Worm (Caenorhabditis elegans) whole organism, L3 larva: Measurements from ENCODE around the gene F19C7.3.
A peak's percentile ranks its signal among the peaks of the same experiment; 100 is the strongest.

ENCODE experiments used
- R02D3.7 ChIP-seq: fragments of 150-350 bp; optimal IDR thresholded peaks from 2 replicates; lab custom pipeline; 2014; ENCODE audit warnings: missing biosample characterization, missing genetic modification characterization
- ama-1 ChIP-seq: fragments of 150-350 bp; optimal IDR thresholded peaks from 2 replicates; lab custom pipeline; 2018
- ceh-16 ChIP-seq: sonication (generic microtip); optimal IDR thresholded peaks from 2 replicates; lab custom pipeline; 2017; ENCODE audit warnings: missing biosample characterization, missing genetic modification characterization
- ceh-82 ChIP-seq: fragments of 150-350 bp; optimal IDR thresholded peaks from 2 replicates; lab custom pipeline; 2014; ENCODE audit warnings: missing biosample characterization, missing genetic modification characterization
- daf-12 ChIP-seq: fragments of 150-350 bp; optimal IDR thresholded peaks from 2 replicates; lab custom pipeline; 2014; ENCODE audit warnings: missing biosample characterization, missing genetic modification reagents, missing genetic modification characterization
- egl-27 ChIP-seq: sonication (generic microtip); optimal IDR thresholded peaks from 4 replicates; lab custom pipeline; 2017; ENCODE audit warnings: missing biosample characterization, missing genetic modification reagents, missing genetic modification characterization
- egl-5 ChIP-seq: fragments of 150-350 bp; optimal IDR thresholded peaks from 2 replicates; lab custom pipeline; 2017; ENCODE audit warnings: missing biosample characterization, missing genetic modification reagents, missing genetic modification characterization, inconsistent platforms
- elt-1 ChIP-seq: fragments of 150-350 bp; optimal IDR thresholded peaks from 2 replicates; lab custom pipeline; 2014; ENCODE audit warnings: missing biosample characterization, missing genetic modification characterization
- eor-1 ChIP-seq, 2 experiments: fragments of 150-350 bp; optimal IDR thresholded peaks; 2 replicates each; lab custom pipeline; 2014 to 2018; ENCODE audit warnings: missing biosample characterization in 2 of 2, missing genetic modification characterization in 2 of 2
- fkh-10 ChIP-seq: sonication (generic microtip); optimal IDR thresholded peaks from 2 replicates; lab custom pipeline; 2017; ENCODE audit warnings: missing biosample characterization, missing genetic modification reagents, missing genetic modification characterization
- fkh-2 ChIP-seq: fragments of 150-350 bp; optimal IDR thresholded peaks from 2 replicates; lab custom pipeline; 2014; ENCODE audit warnings: missing biosample characterization, missing genetic modification reagents, missing genetic modification characterization
- fos-1 ChIP-seq: fragments of 150-350 bp; optimal IDR thresholded peaks from 2 replicates; lab custom pipeline; 2014; ENCODE audit warnings: missing biosample characterization, missing genetic modification characterization
- hmg-11 ChIP-seq: sonication (generic microtip); optimal IDR thresholded peaks from 2 replicates; lab custom pipeline; 2016; ENCODE audit warnings: missing genetic modification characterization, missing compliant biosample characterization
- jun-1 ChIP-seq: fragments of 150-350 bp; optimal IDR thresholded peaks from 2 replicates; lab custom pipeline; 2014; ENCODE audit warnings: missing biosample characterization, missing genetic modification reagents, missing genetic modification characterization
- lsy-12 ChIP-seq: sonication (generic microtip); optimal IDR thresholded peaks from 2 replicates; lab custom pipeline; 2016; ENCODE audit warnings: mild to moderate bottlenecking, missing genetic modification characterization, missing compliant biosample characterization
- mml-1 ChIP-seq: fragments of 150-350 bp; sonication (generic microtip); optimal IDR thresholded peaks from 3 replicates; lab custom pipeline; 2014; ENCODE audit warnings: missing biosample characterization, missing genetic modification characterization
- nfya-1 ChIP-seq: sonication (generic microtip); optimal IDR thresholded peaks from 2 replicates; lab custom pipeline; 2017; ENCODE audit warnings: missing genetic modification characterization, mild to moderate bottlenecking, missing compliant biosample characterization, antibody characterized with exemption, moderate library complexity; ENCODE audit not compliant: insufficient read depth
- nhr-11 ChIP-seq: fragments of 150-350 bp; optimal IDR thresholded peaks from 2 replicates; lab custom pipeline; 2014; ENCODE audit warnings: missing biosample characterization, missing genetic modification characterization
- nhr-25 ChIP-seq: sonication (generic microtip); optimal IDR thresholded peaks from 2 replicates; lab custom pipeline; 2017; ENCODE audit warnings: missing biosample characterization, missing genetic modification characterization
- nhr-28 ChIP-seq: fragments of 150-350 bp; optimal IDR thresholded peaks from 2 replicates; lab custom pipeline; 2014; ENCODE audit warnings: missing biosample characterization, missing genetic modification characterization
- nhr-43 ChIP-seq: sonication (generic microtip); optimal IDR thresholded peaks from 2 replicates; lab custom pipeline; 2016; ENCODE audit warnings: mild to moderate bottlenecking, missing genetic modification characterization, missing compliant biosample characterization; ENCODE audit not compliant: poor library complexity, severe bottlenecking
- nhr-67 ChIP-seq: fragments of 150-350 bp; optimal IDR thresholded peaks from 2 replicates; lab custom pipeline; 2014; ENCODE audit warnings: missing biosample characterization, missing genetic modification characterization
- nhr-76 ChIP-seq: fragments of 150-350 bp; sonication (generic microtip); optimal IDR thresholded peaks from 5 replicates; lab custom pipeline; 2014; ENCODE audit warnings: missing biosample characterization, missing genetic modification characterization
- skn-1 ChIP-seq: fragments of 150-350 bp; optimal IDR thresholded peaks from 2 replicates; lab custom pipeline; 2014; ENCODE audit warnings: missing biosample characterization, missing genetic modification characterization
- snpc-4 ChIP-seq: fragments of 150-350 bp; optimal IDR thresholded peaks from 2 replicates; lab custom pipeline; 2014; ENCODE audit warnings: missing biosample characterization, missing genetic modification characterization
- unc-39 ChIP-seq: sonication (generic microtip); optimal IDR thresholded peaks from 4 replicates; lab custom pipeline; 2017; ENCODE audit warnings: missing biosample characterization, missing genetic modification characterization
- unc-62 ChIP-seq: fragments of 150-350 bp; sonication (generic microtip); optimal IDR thresholded peaks from 4 replicates; lab custom pipeline; 2014; ENCODE audit warnings: missing biosample characterization, missing genetic modification reagents, missing genetic modification characterization
- ztf-4 ChIP-seq: fragments of 150-350 bp; optimal IDR thresholded peaks from 2 replicates; lab custom pipeline; 2014; ENCODE audit warnings: missing biosample characterization, missing genetic modification characterization

F19C7.3 gene

ce11 chrIV:4640941-4641340 lies 44.0 kb downstream of the F19C7.3 start:
- TF ChIP-seq skn-1 (no peak), elt-1 (tag; lab: Kevin White, UChicago) (no peak), mml-1 (tag; lab: Kevin White, UChicago) (no peak), nhr-25 (peak; percentile 77), ceh-82 (tag; lab: Kevin White, UChicago) (no peak), snpc-4 (tag; lab: Kevin White, UChicago) (no peak), nhr-67 (tag; lab: Kevin White, UChicago) (no peak), ama-1 (lab: Kevin White, UChicago) (no peak), lsy-12 (no peak), fkh-2 (tag; lab: Kevin White, UChicago) (no peak), fos-1 (tag; lab: Kevin White, UChicago) (no peak), nhr-43 (tag; lab: Kevin White, UChicago) (peak; percentile 15)

DNA sequence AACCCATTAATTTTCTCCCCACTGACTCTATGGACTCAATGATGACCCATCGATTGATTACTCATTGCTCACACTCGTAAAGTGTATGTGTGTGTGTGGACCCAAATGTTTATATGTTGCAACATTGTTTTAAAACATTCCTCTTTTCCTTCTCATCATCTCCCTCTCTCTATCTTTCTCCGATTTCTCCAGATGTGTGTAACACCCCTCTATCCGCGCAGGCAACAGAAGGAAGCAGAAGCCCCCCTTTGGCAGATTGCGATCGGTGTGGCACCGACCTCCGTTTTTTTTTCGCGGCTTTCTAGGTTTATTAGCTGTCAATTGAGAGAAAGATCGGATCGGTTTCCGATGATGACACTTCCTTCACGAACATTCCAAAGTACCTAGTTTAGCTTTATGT lies 46.7 kb downstream of the F19C7.3 start:
- no peak for TF ChIP-seq unc-62
- TF ChIP-seq eor-1 (tag; optimal IDR thresholded peaks at IDR 0.05; lab: Kevin White, UChicago): no peak
- TF ChIP-seq nhr-25: peak; percentile 30
- no peak for TF ChIP-seq nfya-1 (tag; lab: Kevin White, UChicago)
- TF ChIP-seq skn-1: no peak

DNA sequence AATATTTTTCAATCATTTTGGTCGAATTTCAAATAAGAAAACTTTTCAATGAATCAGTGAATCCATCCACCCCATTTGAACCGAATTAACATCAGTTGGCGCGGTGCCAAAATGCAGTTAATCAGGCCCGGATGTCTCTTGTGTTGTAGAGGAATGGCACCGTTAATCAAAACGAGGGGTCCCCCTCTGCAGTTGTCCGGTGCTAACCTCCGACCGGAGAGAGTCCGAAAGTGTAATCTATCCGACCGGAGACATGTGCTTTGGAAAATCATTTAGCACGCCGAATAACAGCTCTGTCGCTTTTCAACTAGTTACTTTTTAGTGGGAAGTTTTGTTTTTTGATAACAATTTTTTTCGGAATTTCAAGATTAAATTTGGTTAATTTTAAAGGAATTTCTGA lies 48.3 kb downstream of the F19C7.3 start:
- TF ChIP-seq fos-1 (tag; lab: Kevin White, UChicago) (no peak), unc-39 (tag; lab: Kevin White, UChicago) (no peak), nhr-11 (no peak), nhr-76 (tag; lab: Kevin White, UChicago) (no peak)

- TF ChIP-seq mml-1 (tag; lab: Kevin White, UChicago): no peak
- TF ChIP-seq nhr-28 (tag; lab: Kevin White, UChicago): no peak
- no peak for TF ChIP-seq ceh-16
- no peak for TF ChIP-seq hmg-11 (tag; lab: Kevin White, UChicago)
- TF ChIP-seq ceh-82 (tag; lab: Kevin White, UChicago): no peak
- no peak for TF ChIP-seq ztf-4
- no peak for TF ChIP-seq lsy-12
- TF ChIP-seq daf-12: no peak
- TF ChIP-seq eor-1 (tag; optimal IDR thresholded peaks at IDR 0.05; lab: Kevin White, UChicago): no peak
- TF ChIP-seq nhr-43 (tag; lab: Kevin White, UChicago): no peak
- TF ChIP-seq jun-1: no peak
- no peak for TF ChIP-seq R02D3.7 (tag; lab: Kevin White, UChicago)
- no peak for TF ChIP-seq egl-27 (tag; lab: Kevin White, UChicago)
- TF ChIP-seq fkh-10 (GFP tag; lab: Kevin White, UChicago): no peak
- no peak for TF ChIP-seq egl-5 (tag; lab: Kevin White, UChicago)
These were observed 50.5 kb downstream of the F19C7.3 start, which contains the start of gene F29B9.8 for ce11 chrIV:4647385-4647784. Gene F29B9.8, plus strand, starts transcription at chrIV:4647685.
